Fruit fly (Drosophila melanogaster) whole organism, prepupa: ENCODE results near the gene smo.
A peak's percentile ranks its signal among the peaks of the same experiment; 100 is the strongest.

Experiments
- Blimp-1 ChIP-seq: fragments of 200-800 bp; sonication (Bioruptor generic); optimal IDR thresholded peaks from 3 replicates; lab custom pipeline; 2017; ENCODE audit warnings: missing biosample characterization, missing genetic modification characterization, mild to moderate bottlenecking, moderate library complexity, missing genetic modification reagents
- CG10669 ChIP-seq: fragments of 200-800 bp; sonication (Bioruptor generic); optimal IDR thresholded peaks from 3 replicates; lab custom pipeline; 2018; ENCODE audit warnings: missing biosample characterization, mild to moderate bottlenecking, missing genetic modification characterization, moderate library complexity
- CG11294 ChIP-seq: fragments of 200-800 bp; sonication (Bioruptor generic); IDR thresholded peaks from 2 replicates; pipeline ENCODE4 v1.3.6; 2022; ENCODE audit warnings: missing biosample characterization, missing genetic modification characterization
- CG15336 ChIP-seq: fragments of 200-800 bp; sonication (Bioruptor generic); IDR thresholded peaks from 2 replicates; pipeline ENCODE4 v1.3.6; 2022; ENCODE audit warnings: missing biosample characterization, missing genetic modification characterization
- CG1621 ChIP-seq: fragments of 200-800 bp; sonication (Bioruptor generic); optimal IDR thresholded peaks from 3 replicates; lab custom pipeline; 2018; ENCODE audit warnings: missing biosample characterization, mild to moderate bottlenecking, missing genetic modification characterization
- CG3032 ChIP-seq: fragments of 200-800 bp; optimal IDR thresholded peaks from 2 replicates; lab custom pipeline; 2019; ENCODE audit warnings: missing biosample characterization, mild to moderate bottlenecking, missing genetic modification characterization, moderate library complexity
- CG31627 ChIP-seq: fragments of 200-800 bp; sonication (Bioruptor generic); optimal IDR thresholded peaks from 3 replicates; lab custom pipeline; 2016; ENCODE audit warnings: missing biosample characterization, missing genetic modification characterization
- CG32006 ChIP-seq: fragments of 200-800 bp; sonication (Bioruptor generic); optimal IDR thresholded peaks from 3 replicates; lab custom pipeline; 2017; ENCODE audit warnings: missing biosample characterization, mild to moderate bottlenecking, missing genetic modification characterization
- CG34406 ChIP-seq: fragments of 200-800 bp; sonication (Bioruptor generic); optimal IDR thresholded peaks from 3 replicates; lab custom pipeline; 2016; ENCODE audit warnings: missing biosample characterization, missing genetic modification characterization
- CG3919 ChIP-seq: fragments of 200-800 bp; sonication (Bioruptor generic); optimal IDR thresholded peaks from 3 replicates; lab custom pipeline; 2016; ENCODE audit warnings: missing biosample characterization, missing genetic modification characterization
- CG6276 ChIP-seq: fragments of 200-800 bp; sonication (Bioruptor generic); optimal IDR thresholded peaks from 2 replicates; lab custom pipeline; 2017; ENCODE audit warnings: missing biosample characterization, mild to moderate bottlenecking, missing genetic modification characterization
- CG6792 ChIP-seq: fragments of 200-800 bp; sonication (Bioruptor generic); optimal IDR thresholded peaks from 3 replicates; lab custom pipeline; 2016; ENCODE audit warnings: missing biosample characterization, missing genetic modification characterization
- CG6854 ChIP-seq: fragments of 200-800 bp; sonication (Bioruptor generic); optimal IDR thresholded peaks from 2 replicates; lab custom pipeline; 2017; ENCODE audit warnings: missing biosample characterization, mild to moderate bottlenecking, missing genetic modification characterization
- CG8119 ChIP-seq: fragments of 200-800 bp; sonication (Bioruptor generic); IDR thresholded peaks from 3 replicates; pipeline ENCODE4 v1.3.6; 2022; ENCODE audit warnings: missing biosample characterization, missing genetic modification characterization
- CG9139 ChIP-seq: fragments of 200-800 bp; sonication (Bioruptor generic); optimal IDR thresholded peaks from 3 replicates; lab custom pipeline; 2017; ENCODE audit warnings: missing biosample characterization, mild to moderate bottlenecking, missing genetic modification characterization
- Eip78C ChIP-seq: fragments of 200-800 bp; sonication (Bioruptor generic); peaks from one replicate; lab custom pipeline; 2016; ENCODE audit warnings: missing biosample characterization, missing genetic modification characterization
- Ets96B ChIP-seq: fragments of 200-800 bp; optimal IDR thresholded peaks from 2 replicates; lab custom pipeline; 2019; ENCODE audit warnings: missing biosample characterization, mild to moderate bottlenecking, missing genetic modification characterization, moderate library complexity
- Gug ChIP-seq: fragments of 200-800 bp; sonication (Bioruptor generic); IDR thresholded peaks from 2 replicates; pipeline ENCODE4 v1.3.6; 2022; ENCODE audit warnings: missing biosample characterization, missing genetic modification characterization
- Hr38 ChIP-seq: sonication (Bioruptor generic); optimal IDR thresholded peaks from 2 replicates; lab custom pipeline; 2016; ENCODE audit warnings: missing biosample characterization, missing genetic modification characterization
- OdsH ChIP-seq: fragments of 200-800 bp; sonication (Bioruptor generic); optimal IDR thresholded peaks from 3 replicates; lab custom pipeline; 2016; ENCODE audit warnings: missing biosample characterization, missing genetic modification characterization
- Sox102F ChIP-seq: fragments of 200-800 bp; sonication (Bioruptor generic); optimal IDR thresholded peaks from 2 replicates; lab custom pipeline; 2016; ENCODE audit warnings: missing biosample characterization, mild to moderate bottlenecking, missing genetic modification characterization
- Sox15 ChIP-seq: fragments of 200-800 bp; sonication (Bioruptor generic); optimal IDR thresholded peaks from 3 replicates; lab custom pipeline; 2016; ENCODE audit warnings: missing biosample characterization, missing genetic modification characterization
- dac ChIP-seq: fragments of 200-800 bp; sonication (Bioruptor generic); optimal IDR thresholded peaks from 2 replicates; lab custom pipeline; 2017; ENCODE audit warnings: missing biosample characterization, mild to moderate bottlenecking, missing genetic modification characterization
- esn ChIP-seq: fragments of 200-800 bp; sonication (Bioruptor generic); optimal IDR thresholded peaks from 2 replicates; lab custom pipeline; 2016; ENCODE audit warnings: missing biosample characterization, mild to moderate bottlenecking, missing genetic modification characterization, moderate library complexity
- fkh ChIP-seq: fragments of 200-800 bp; sonication (Bioruptor generic); optimal IDR thresholded peaks from 3 replicates; lab custom pipeline; 2017; ENCODE audit warnings: missing biosample characterization, mild to moderate bottlenecking, missing genetic modification characterization, moderate library complexity
- lz ChIP-seq: fragments of 200-800 bp; sonication (Bioruptor generic); optimal IDR thresholded peaks from 3 replicates; lab custom pipeline; 2016; ENCODE audit warnings: missing biosample characterization, missing genetic modification characterization
- net ChIP-seq: fragments of 200-800 bp; sonication (Bioruptor generic); optimal IDR thresholded peaks from 3 replicates; lab custom pipeline; 2016; ENCODE audit warnings: missing biosample characterization, missing genetic modification characterization
- spab ChIP-seq: fragments of 200-800 bp; sonication (Bioruptor generic); optimal IDR thresholded peaks from 2 replicates; lab custom pipeline; 2017; ENCODE audit warnings: missing biosample characterization, mild to moderate bottlenecking, missing genetic modification characterization, missing genetic modification reagents
- ss ChIP-seq, 2 experiments: fragments of 200-800 bp; sonication (Bioruptor generic); optimal IDR thresholded peaks; 2 replicates in 1 of 2; 3 replicates in 1 of 2; lab custom pipeline; 2017 to 2018; ENCODE audit warnings: mild to moderate bottlenecking in 2 of 2, missing biosample characterization in 2 of 2, missing genetic modification characterization in 2 of 2, moderate library complexity in 1 of 2
- svp ChIP-seq: fragments of 200-800 bp; sonication (Bioruptor generic); peaks from one replicate; lab custom pipeline; 2016; ENCODE audit warnings: missing biosample characterization, missing genetic modification characterization
- topi ChIP-seq: fragments of 200-800 bp; sonication (Bioruptor generic); optimal IDR thresholded peaks from 3 replicates; lab custom pipeline; 2016; ENCODE audit warnings: missing biosample characterization, missing genetic modification characterization

smo gene

dm6 chr2L:286421-286820, 9.0 kb downstream of the smo start (continued):
- peak; percentile 41 for TF ChIP-seq Ets96B (tag; lab: Kevin White, UChicago)
- TF ChIP-seq CG11294 (GFP tag; lab: Robert Waterston, UW) = peak; percentile 35; the same call in 1 of the 2 replicates
- TF ChIP-seq CG31627 = peak; percentile 82
- no peak for TF ChIP-seq CG6276 (GFP tag; lab: Kevin White, UChicago)
- peak; percentile 46 for TF ChIP-seq spab
- no peak for TF ChIP-seq fkh (GFP tag; lab: Kevin White, UChicago)
- TF ChIP-seq CG6854 = peak; percentile 86
- peak; percentile 88 for TF ChIP-seq esn (GFP tag; lab: Kevin White, UChicago)
- TF ChIP-seq CG3919 = peak; percentile 86
- TF ChIP-seq OdsH (GFP tag; lab: Kevin White, UChicago) = peak; percentile 70
- TF ChIP-seq topi (GFP tag; lab: Kevin White, UChicago) = peak; percentile 81
- peak; percentile 80 for TF ChIP-seq net (GFP tag; lab: Kevin White, UChicago)
- TF ChIP-seq CG10669 (GFP tag; lab: Kevin White, UChicago) = peak; percentile 67

dm6 chr2L:289044-289443, 11.7 kb downstream of the smo start, which contains the start of gene Amnionless:
Gene Amnionless, minus strand, starts transcription at chr2L:289144.
- TF ChIP-seq dac (GFP tag; lab: Kevin White, UChicago) (no peak), CG3032 (no peak), Eip78C (GFP tag; lab: Kevin White, UChicago) (no peak), CG15336 (GFP tag; lab: Robert Waterston, UW) (no peak), CG9139 (GFP tag; lab: Kevin White, UChicago) (no peak), lz (no peak), CG3919 (no peak)

dm6 chr2L:290373-290772, 13.0 kb downstream of the smo start:
- TF ChIP-seq esn (GFP tag; lab: Kevin White, UChicago) (no peak), CG1621 (peak; percentile 7)

DNA sequence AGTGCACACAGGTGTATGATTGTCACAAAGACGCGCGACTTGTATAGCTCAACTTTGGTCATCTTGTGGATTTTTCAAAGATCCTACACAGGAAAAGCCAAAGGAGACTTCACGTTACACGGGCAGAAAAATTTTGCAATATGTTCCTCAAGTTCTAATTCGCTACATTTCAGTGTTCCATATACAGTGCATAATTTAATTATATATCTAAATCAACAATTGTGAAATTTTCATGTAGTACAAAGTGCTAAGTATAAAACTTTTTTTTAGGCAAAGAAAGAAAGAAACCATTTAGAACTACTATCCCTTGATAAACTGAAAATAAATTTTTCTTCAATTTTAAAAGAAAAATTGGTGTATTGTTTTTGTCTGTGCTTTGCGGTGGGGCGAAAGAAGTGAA, 13.6 kb downstream of the smo start:
- TF ChIP-seq Eip78C (GFP tag; lab: Kevin White, UChicago) = peak; percentile 54
- no peak for TF ChIP-seq CG6854

- TF ChIP-seq Ets96B (tag; lab: Kevin White, UChicago) = no peak
- TF ChIP-seq spab = no peak
- TF ChIP-seq Gug (GFP tag; lab: Robert Waterston, UW) = no peak
- TF ChIP-seq svp (GFP tag; lab: Kevin White, UChicago) = no peak
- no peak for TF ChIP-seq fkh (GFP tag; lab: Kevin White, UChicago)
- TF ChIP-seq Hr38 (GFP tag; lab: Kevin White, UChicago) = no peak
- TF ChIP-seq Sox102F = no peak
- no peak for TF ChIP-seq Blimp-1 (GFP tag; lab: Kevin White, UChicago)
These were observed 14.3 kb downstream of the smo start, which contains the start of gene CG3625 for dm6 chr2L:291657-292056. Gene CG3625, minus strand, starts transcription at chr2L:291795.

dm6 chr2L:292301-292700, 14.9 kb downstream of the smo start, which contains the start of gene CG11562:
Gene CG11562, plus strand, starts transcription at chr2L:292419.
- TF ChIP-seq CG34406 (GFP tag; lab: Kevin White, UChicago) (no peak), CG1621 (no peak), ss (GFP tag; optimal IDR thresholded peaks at IDR 0.05; lab: Kevin White, UChicago) (no peak), CG32006 (GFP tag; lab: Kevin White, UChicago) (no peak), CG8119 (GFP tag; lab: Robert Waterston, UW) (no peak), Gug (GFP tag; lab: Robert Waterston, UW) (no peak), Eip78C (GFP tag; lab: Kevin White, UChicago) (peak; percentile 18), Sox15 (GFP tag; lab: Kevin White, UChicago) (no peak), CG6792 (GFP tag; lab: Kevin White, UChicago) (no peak)
